Worm (Caenorhabditis elegans) whole organism, young adult: ENCODE measurements around the gene msd-4.

ENCODE experiments used
- B0035.1 ChIP-seq: sonication (generic microtip); optimal IDR thresholded peaks from 2 replicates; lab custom pipeline; 2016; ENCODE audit warnings: missing genetic modification characterization, mild to moderate bottlenecking, missing compliant biosample characterization, missing genotype, missing genetic modification reagents
- C06A6.2 ChIP-seq: fragments of 200-800 bp; sonication (Bioruptor generic); conservative IDR thresholded peaks from 2 replicates; pipeline ENCODE4 v1.3.6; 2022; ENCODE audit warnings: missing genetic modification characterization, missing compliant biosample characterization
- C17E4.6 ChIP-seq: fragments of 200-800 bp; sonication (Bioruptor generic); IDR thresholded peaks from 2 replicates; pipeline ENCODE4 v1.3.6; 2022; ENCODE audit warnings: missing genetic modification reagents, missing genetic modification characterization, missing compliant biosample characterization
- F10E7.11 ChIP-seq: sonication (generic microtip); optimal IDR thresholded peaks from 2 replicates; lab custom pipeline; 2017; ENCODE audit warnings: mild to moderate bottlenecking, missing genetic modification characterization, moderate library complexity, missing compliant biosample characterization
- F33H1.4 ChIP-seq: fragments of 200-800 bp; sonication (Bioruptor generic); IDR thresholded peaks from 2 replicates; pipeline ENCODE4 v1.3.6; 2022; ENCODE audit warnings: missing genetic modification reagents, missing genetic modification characterization, missing compliant biosample characterization
- K12H6.12 ChIP-seq: fragments of 200-800 bp; sonication (Bioruptor generic); optimal IDR thresholded peaks from 2 replicates; lab custom pipeline; 2018; ENCODE audit warnings: mild to moderate bottlenecking, missing genetic modification characterization, missing compliant biosample characterization
- athp-1 ChIP-seq: sonication (generic microtip); optimal IDR thresholded peaks from 2 replicates; lab custom pipeline; 2017; ENCODE audit warnings: mild to moderate bottlenecking, missing genetic modification characterization, missing compliant biosample characterization
- ceh-100 ChIP-seq: fragments of 200-800 bp; sonication (Bioruptor generic); IDR thresholded peaks from 2 replicates; pipeline ENCODE4 v1.3.6; 2022; ENCODE audit warnings: missing genetic modification reagents, missing genetic modification characterization, missing compliant biosample characterization
- ceh-27 ChIP-seq: fragments of 200-800 bp; sonication (Bioruptor generic); optimal IDR thresholded peaks from 2 replicates; lab custom pipeline; 2018; ENCODE audit warnings: mild to moderate bottlenecking, missing genetic modification characterization, moderate library complexity, missing compliant biosample characterization
- egl-18 ChIP-seq: fragments of 200-800 bp; sonication (Bioruptor generic); IDR thresholded peaks from 2 replicates; pipeline ENCODE4 v1.3.6; 2022; ENCODE audit warnings: missing genetic modification reagents, missing genetic modification characterization, missing compliant biosample characterization
- egrh-3 ChIP-seq: fragments of 200-800 bp; sonication (Bioruptor generic); IDR thresholded peaks from 2 replicates; pipeline ENCODE4 v1.3.6; 2022; ENCODE audit warnings: missing genetic modification reagents, missing genetic modification characterization, missing compliant biosample characterization
- ets-4 ChIP-seq: fragments of 200-800 bp; sonication (Bioruptor generic); optimal IDR thresholded peaks from 2 replicates; lab custom pipeline; 2018; ENCODE audit warnings: mild to moderate bottlenecking, missing genetic modification characterization, missing compliant biosample characterization
- fkh-3 ChIP-seq: sonication (generic microtip); optimal IDR thresholded peaks from 2 replicates; lab custom pipeline; 2016; ENCODE audit warnings: mild to moderate bottlenecking, missing genetic modification characterization, missing compliant biosample characterization
- hlh-12 ChIP-seq: sonication (generic microtip); optimal IDR thresholded peaks from 2 replicates; lab custom pipeline; 2016; ENCODE audit warnings: missing genetic modification characterization, missing compliant biosample characterization
- hmg-20 ChIP-seq: fragments of 200-800 bp; sonication (Bioruptor generic); IDR thresholded peaks from 2 replicates; pipeline ENCODE4 v1.3.6; 2022; ENCODE audit warnings: missing genetic modification reagents, missing genetic modification characterization, missing compliant biosample characterization
- let-607 ChIP-seq, 2 experiments: fragments of 200-800 bp in 1 of 2; sonication (Bioruptor generic) in 1 of 2; sonication (generic microtip) in 1 of 2; optimal IDR thresholded peaks; 2 replicates each; lab custom pipeline; 2016 to 2018; ENCODE audit warnings: mild to moderate bottlenecking in 2 of 2, missing compliant biosample characterization in 2 of 2, missing genetic modification characterization in 2 of 2, moderate library complexity in 2 of 2, missing genotype in 1 of 2
- lin-40 ChIP-seq: sonication (generic microtip); optimal IDR thresholded peaks from 2 replicates; lab custom pipeline; 2016; ENCODE audit warnings: missing genetic modification characterization, mild to moderate bottlenecking, missing compliant biosample characterization, missing genotype, missing genetic modification reagents
- lin-54 ChIP-seq: fragments of 200-800 bp; sonication (Bioruptor generic); optimal IDR thresholded peaks from 2 replicates; lab custom pipeline; 2018; ENCODE audit warnings: mild to moderate bottlenecking, missing genetic modification characterization, missing compliant biosample characterization
- lir-1 ChIP-seq: fragments of 200-800 bp; sonication (Bioruptor generic); conservative IDR thresholded peaks from 2 replicates; pipeline ENCODE4 v1.3.6; 2022; ENCODE audit warnings: missing genetic modification reagents, missing genetic modification characterization, missing compliant biosample characterization
- lsl-1 ChIP-seq: fragments of 200-800 bp; sonication (Bioruptor generic); optimal IDR thresholded peaks from 2 replicates; lab custom pipeline; 2018; ENCODE audit warnings: mild to moderate bottlenecking, missing genetic modification characterization, moderate library complexity, missing compliant biosample characterization
- lsy-27 ChIP-seq: sonication (generic microtip); optimal IDR thresholded peaks from 2 replicates; lab custom pipeline; 2017; ENCODE audit warnings: missing genetic modification characterization, mild to moderate bottlenecking, missing compliant biosample characterization, antibody characterized with exemption, missing genotype, borderline replicate concordance; ENCODE audit not compliant: insufficient read depth
- madf-10 ChIP-seq: sonication (generic microtip); optimal IDR thresholded peaks from 2 replicates; lab custom pipeline; 2016; ENCODE audit warnings: mild to moderate bottlenecking, missing genetic modification characterization, missing compliant biosample characterization
- madf-3 ChIP-seq: fragments of 200-800 bp; sonication (Bioruptor generic); IDR thresholded peaks from 2 replicates; pipeline ENCODE4 v1.3.6; 2022; ENCODE audit warnings: missing genetic modification reagents, missing genetic modification characterization, missing compliant biosample characterization
- madf-6 ChIP-seq: fragments of 200-800 bp; sonication (Bioruptor generic); IDR thresholded peaks from 2 replicates; pipeline ENCODE4 v1.3.6; 2022; ENCODE audit warnings: missing genetic modification reagents, missing genetic modification characterization, missing compliant biosample characterization
- mel-28 ChIP-seq: sonication (generic microtip); optimal IDR thresholded peaks from 2 replicates; lab custom pipeline; 2016; ENCODE audit warnings: borderline replicate concordance, mild to moderate bottlenecking, missing genetic modification characterization, missing compliant biosample characterization
- mes-4 ChIP-seq: sonication (generic microtip); optimal IDR thresholded peaks from 2 replicates; lab custom pipeline; 2016; ENCODE audit warnings: missing genotype, missing genetic modification characterization, missing compliant biosample characterization
- mxl-1 ChIP-seq: sonication (generic microtip); optimal IDR thresholded peaks from 2 replicates; lab custom pipeline; 2016; ENCODE audit warnings: missing genetic modification characterization, missing compliant biosample characterization
- nhr-179 ChIP-seq: sonication (generic microtip); optimal IDR thresholded peaks from 2 replicates; lab custom pipeline; 2016; ENCODE audit warnings: mild to moderate bottlenecking, missing genetic modification characterization, missing compliant biosample characterization
- rec-8 ChIP-seq, 2 experiments: sonication (generic microtip); optimal IDR thresholded peaks; 2 replicates each; lab custom pipeline; 2016; ENCODE audit warnings: mild to moderate bottlenecking in 2 of 2, missing genetic modification characterization in 2 of 2, missing genetic modification reagents in 2 of 2, missing genotype in 2 of 2, missing biosample characterization in 1 of 2, missing compliant biosample characterization in 1 of 2, moderate library complexity in 1 of 2
- sdz-38 ChIP-seq: sonication (generic microtip); optimal IDR thresholded peaks from 2 replicates; lab custom pipeline; 2016; ENCODE audit warnings: missing genotype, missing genetic modification characterization, missing compliant biosample characterization
- somi-1 ChIP-seq: fragments of 200-800 bp; sonication (Bioruptor generic); optimal IDR thresholded peaks from 2 replicates; lab custom pipeline; 2018; ENCODE audit warnings: mild to moderate bottlenecking, missing genetic modification characterization, missing compliant biosample characterization
- tlf-1 ChIP-seq: fragments of 200-800 bp; sonication (Bioruptor generic); optimal IDR thresholded peaks from 2 replicates; lab custom pipeline; 2018; ENCODE audit warnings: mild to moderate bottlenecking, missing genetic modification characterization, missing compliant biosample characterization
- unc-130 ChIP-seq: sonication (generic microtip); optimal IDR thresholded peaks from 2 replicates; lab custom pipeline; 2016; ENCODE audit warnings: missing genetic modification reagents, missing genetic modification characterization, missing compliant biosample characterization
- xnd-1 ChIP-seq: sonication (generic microtip); optimal IDR thresholded peaks from 2 replicates; lab custom pipeline; 2016; ENCODE audit warnings: missing genotype, missing genetic modification reagents, missing genetic modification characterization, missing compliant biosample characterization

msd-4 gene

ce11 chrIII:4863127-4863526 is 5.4 kb downstream of the msd-4 start, which contains the start of gene coq-8:
Gene coq-8, plus strand, starts transcription at chrIII:4863427.
- TF ChIP-seq F33H1.4 (GFP tag; lab: Robert Waterston, UW) (no peak), madf-10 (tag; lab: Kevin White, UChicago) (no peak), C06A6.2 (no peak), lin-40 (tag; lab: Kevin White, UChicago) (no peak), mel-28 (tag; lab: Kevin White, UChicago) (no peak), lir-1 (no peak), F10E7.11 (no peak), ets-4 (GFP tag; lab: Kevin White, UChicago) (no peak), madf-3 (GFP tag; lab: Robert Waterston, UW) (no peak)
- TF ChIP-seq, all 124 proteins: peak for 0

- TF ChIP-seq unc-130 (GFP tag; lab: Kevin White, UChicago) (peak; percentile 10), rec-8 (tag; optimal IDR thresholded peaks at IDR 0.05; lab: Kevin White, UChicago) (peak in 1 of 2 experiments; percentile 20), hlh-12 (tag; lab: Kevin White, UChicago) (no peak)
- TF ChIP-seq, all 124 proteins: peak for 2
These were observed 6.7 kb downstream of the msd-4 start, which contains the start of the genes C35D10.10 and C35D10.5 for ce11 chrIII:4861744-4862401. Gene C35D10.10, minus strand, starts transcription at chrIII:4861794. Gene C35D10.5, plus strand, starts transcription at chrIII:4862351.

ce11 chrIII:4859039-4859438 is 9.5 kb downstream of the msd-4 start, which contains the start of gene C35D10.6:
Gene C35D10.6, plus strand, starts transcription at chrIII:4859339.
- TF ChIP-seq B0035.1 (tag; lab: Kevin White, UChicago) (no peak), athp-1 (tag; lab: Kevin White, UChicago) (no peak), lin-54 (GFP tag; lab: Kevin White, UChicago) (no peak), hmg-20 (GFP tag; lab: Robert Waterston, UW) (no peak), nhr-179 (no peak)

- TF ChIP-seq ceh-27 (GFP tag; lab: Kevin White, UChicago) (no peak), mxl-1 (tag; lab: Kevin White, UChicago) (no peak), F33H1.4 (GFP tag; lab: Robert Waterston, UW) (no peak)
These were observed 11.6 kb downstream of the msd-4 start for ce11 chrIII:4856992-4857391.

DNA sequence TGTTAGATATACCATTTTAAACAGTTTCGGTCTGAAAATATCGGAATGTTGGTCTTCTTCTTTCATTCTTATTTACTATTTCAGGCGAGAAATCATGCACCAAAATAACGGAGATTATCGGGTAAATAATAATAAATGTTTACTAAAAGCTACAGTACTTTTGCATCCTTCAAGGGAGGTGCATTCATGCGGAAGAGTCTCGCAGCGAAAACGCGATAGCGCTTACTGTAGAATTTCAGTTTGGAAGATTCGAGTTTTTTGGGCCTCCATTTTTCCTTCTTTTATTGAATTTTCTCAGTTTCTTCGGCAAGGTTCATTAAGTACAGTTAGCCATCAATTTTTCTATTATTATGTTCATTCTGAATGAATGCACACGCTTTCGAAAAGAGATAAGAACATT is 12.4 kb downstream of the msd-4 start, which contains the start of gene C35D10.7:
C35D10.7 (plus strand) TSS at position 85 of the 400 bp plus-strand sequence.
- peak; percentile 73; the same call in 1 of the 2 replicates for TF ChIP-seq madf-6 (GFP tag; lab: Robert Waterston, UW)
- peak; percentile 25 for TF ChIP-seq unc-130 (GFP tag; lab: Kevin White, UChicago)
- TF ChIP-seq lsl-1: peak; percentile 88
- peak; percentile 14 for TF ChIP-seq xnd-1 (tag; lab: Kevin White, UChicago)
- TF ChIP-seq F33H1.4 (GFP tag; lab: Robert Waterston, UW): peak; percentile 75
- no peak for TF ChIP-seq egl-18 (GFP tag; lab: Robert Waterston, UW)
- TF ChIP-seq C17E4.6 (GFP tag; lab: Robert Waterston, UW): no peak

DNA sequence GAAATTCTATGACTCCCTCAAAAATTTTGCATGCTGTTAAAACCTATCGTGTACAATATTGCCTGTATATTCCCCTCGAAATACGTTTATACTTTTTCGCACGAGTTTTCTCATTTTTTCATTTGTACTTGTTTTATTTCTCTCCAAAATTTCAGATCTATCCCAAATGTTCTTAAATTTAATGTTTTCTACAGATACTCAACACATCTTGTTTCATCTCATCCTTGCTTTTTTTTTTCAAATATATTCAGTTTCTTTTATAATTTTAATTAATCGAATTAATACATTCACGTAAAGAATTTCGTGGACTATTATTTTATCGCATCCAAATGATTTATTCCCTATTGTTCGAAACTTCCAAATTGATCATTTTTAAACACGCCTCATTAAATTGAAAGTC is 13.6 kb downstream of the msd-4 start, which contains the start of gene C35D10.8:
C35D10.8 (plus strand) TSS at position 301 of the 400 bp plus-strand sequence.
- no peak for TF ChIP-seq lin-40 (tag; lab: Kevin White, UChicago)
- TF ChIP-seq lsl-1: no peak
- TF ChIP-seq tlf-1 (GFP tag; lab: Kevin White, UChicago): no peak
- TF ChIP-seq somi-1 (GFP tag; lab: Kevin White, UChicago): no peak
- TF ChIP-seq unc-130 (GFP tag; lab: Kevin White, UChicago): no peak
- TF ChIP-seq sdz-38 (tag; lab: Kevin White, UChicago): no peak
- TF ChIP-seq ceh-100 (GFP tag; lab: Robert Waterston, UW): no peak
- TF ChIP-seq fkh-3: no peak
- TF ChIP-seq lsy-27 (tag; lab: Kevin White, UChicago): no peak
- no peak for TF ChIP-seq egrh-3
- no peak for TF ChIP-seq K12H6.12 (tag; lab: Kevin White, UChicago)
- TF ChIP-seq let-607 (tag; optimal IDR thresholded peaks at IDR 0.05; lab: Kevin White, UChicago): no peak
- TF ChIP-seq rec-8 (tag; optimal IDR thresholded peaks at IDR 0.05; lab: Kevin White, UChicago): no peak
- TF ChIP-seq mes-4 (tag; lab: Kevin White, UChicago): no peak
